Worm (Caenorhabditis elegans) whole organism, L1 larva: ENCODE data around the gene frpr-14.

Source experiments
- C16A3.4 ChIP-seq: fragments of 150-350 bp; optimal IDR thresholded peaks from 2 replicates; lab custom pipeline; 2014; ENCODE audit warnings: missing biosample characterization, missing genetic modification characterization
- C34B4.2 ChIP-seq: sonication (generic microtip); optimal IDR thresholded peaks from 2 replicates; lab custom pipeline; 2017; ENCODE audit warnings: mild to moderate bottlenecking, missing genetic modification characterization, missing compliant biosample characterization
- F16B12.6 ChIP-seq: fragments of 150-350 bp; optimal IDR thresholded peaks from 2 replicates; lab custom pipeline; 2014; ENCODE audit warnings: missing biosample characterization, missing genetic modification characterization
- Y116A8C.19 ChIP-seq: sonication (generic microtip); optimal IDR thresholded peaks from 2 replicates; lab custom pipeline; 2016; ENCODE audit warnings: missing compliant biosample characterization, missing genetic modification characterization, borderline replicate concordance
- aha-1 ChIP-seq: fragments of 150-350 bp; optimal IDR thresholded peaks from 2 replicates; lab custom pipeline; 2014; ENCODE audit warnings: missing biosample characterization, missing genetic modification characterization
- ceh-82 ChIP-seq, 3 experiments: fragments of 150-350 bp in 1 of 3; sonication (generic microtip) in 2 of 3; optimal IDR thresholded peaks; 2 replicates each; lab custom pipeline; 2014 to 2017; ENCODE audit warnings: missing biosample characterization in 3 of 3, missing genetic modification characterization in 3 of 3
- ceh-88 ChIP-seq: fragments of 200-800 bp; sonication (Bioruptor generic); IDR thresholded peaks from 2 replicates; pipeline ENCODE4 v1.3.6; 2022; ENCODE audit warnings: missing genetic modification characterization, missing compliant biosample characterization
- ceh-90 ChIP-seq: sonication (generic microtip); optimal IDR thresholded peaks from 2 replicates; lab custom pipeline; 2016; ENCODE audit warnings: missing genetic modification characterization, missing compliant biosample characterization
- dpl-1 ChIP-seq, 3 experiments: fragments of 150-350 bp in 2 of 3; sonication (generic microtip) in 1 of 3; optimal IDR thresholded peaks; 2 replicates each; lab custom pipeline; 2014 to 2017; ENCODE audit warnings: missing biosample characterization in 3 of 3, missing genetic modification characterization in 3 of 3, missing genetic modification reagents in 3 of 3
- dsc-1 ChIP-seq: sonication (generic microtip); optimal IDR thresholded peaks from 2 replicates; lab custom pipeline; 2016; ENCODE audit warnings: mild to moderate bottlenecking, missing genetic modification characterization, missing compliant biosample characterization
- efl-1 ChIP-seq, 4 experiments: fragments of 150-350 bp; optimal IDR thresholded peaks in 3 of 4; peaks in 1 of 4; 1 replicate in 1 of 4; 2 replicates in 3 of 4; lab custom pipeline; 2014; ENCODE audit warnings: missing biosample characterization in 2 of 4, missing genetic modification characterization in 2 of 4, missing genetic modification reagents in 2 of 4
- efl-3 ChIP-seq: fragments of 200-800 bp; sonication (Bioruptor generic); optimal IDR thresholded peaks from 2 replicates; lab custom pipeline; 2018; ENCODE audit warnings: mild to moderate bottlenecking, missing genetic modification characterization, missing compliant biosample characterization
- ets-5 ChIP-seq: fragments of 200-800 bp; sonication (Bioruptor generic); IDR thresholded peaks from 2 replicates; pipeline ENCODE4 v1.3.6; 2022; ENCODE audit warnings: missing genetic modification characterization, missing compliant biosample characterization
- fkh-10 ChIP-seq: sonication (generic microtip); optimal IDR thresholded peaks from 2 replicates; lab custom pipeline; 2017; ENCODE audit warnings: missing biosample characterization, missing genetic modification reagents, missing genetic modification characterization
- fkh-8 ChIP-seq: sonication (generic microtip); optimal IDR thresholded peaks from 2 replicates; lab custom pipeline; 2016; ENCODE audit warnings: mild to moderate bottlenecking, missing genetic modification characterization, missing compliant biosample characterization
- grh-1 ChIP-seq: fragments of 200-800 bp; sonication (Bioruptor generic); IDR thresholded peaks from 2 replicates; pipeline ENCODE4 v1.3.6; 2022; ENCODE audit warnings: missing genetic modification reagents, missing genetic modification characterization, missing compliant biosample characterization
- hlh-17 ChIP-seq: fragments of 200-800 bp; sonication (Bioruptor generic); optimal IDR thresholded peaks from 2 replicates; lab custom pipeline; 2018; ENCODE audit warnings: missing genetic modification characterization, mild to moderate bottlenecking, missing compliant biosample characterization, moderate library complexity, borderline replicate concordance
- hpl-2 ChIP-seq: fragments of 150-350 bp; optimal IDR thresholded peaks from 2 replicates; lab custom pipeline; 2014; ENCODE audit warnings: missing biosample characterization, missing genetic modification reagents, missing genetic modification characterization
- irx-1 ChIP-seq: sonication (generic microtip); optimal IDR thresholded peaks from 2 replicates; lab custom pipeline; 2016; ENCODE audit warnings: missing genetic modification characterization, missing compliant biosample characterization
- lin-14 ChIP-seq: fragments of 200-800 bp; sonication (Bioruptor generic); optimal IDR thresholded peaks from 2 replicates; lab custom pipeline; 2018; ENCODE audit warnings: mild to moderate bottlenecking, missing genetic modification characterization, moderate library complexity, missing compliant biosample characterization
- lin-15B ChIP-seq: fragments of 150-350 bp; sonication (generic microtip); optimal IDR thresholded peaks from 3 replicates; lab custom pipeline; 2014; ENCODE audit warnings: missing biosample characterization, missing genetic modification characterization
- lin-35 ChIP-seq, 2 experiments: fragments of 150-350 bp; optimal IDR thresholded peaks; 2 replicates each; lab custom pipeline; 2014; ENCODE audit warnings: missing biosample characterization in 2 of 2, missing genetic modification characterization in 2 of 2, missing genetic modification reagents in 2 of 2
- lin-39 ChIP-seq: fragments of 150-350 bp; optimal IDR thresholded peaks from 2 replicates; lab custom pipeline; 2014; ENCODE audit warnings: missing biosample characterization, missing genetic modification reagents, missing genetic modification characterization
- mdl-1 ChIP-seq, 2 experiments: fragments of 150-350 bp; optimal IDR thresholded peaks; 2 replicates each; lab custom pipeline; 2014 to 2017; ENCODE audit warnings: missing biosample characterization in 2 of 2, missing genetic modification characterization in 2 of 2, inconsistent platforms in 1 of 2
- nhr-11 ChIP-seq: fragments of 150-350 bp; optimal IDR thresholded peaks from 2 replicates; lab custom pipeline; 2014; ENCODE audit warnings: missing biosample characterization, missing genetic modification characterization
- nhr-71 ChIP-seq: sonication (generic microtip); optimal IDR thresholded peaks from 2 replicates; lab custom pipeline; 2016; ENCODE audit warnings: mild to moderate bottlenecking, missing genetic modification characterization, moderate library complexity, missing compliant biosample characterization
- nhr-84 ChIP-seq: sonication (generic microtip); optimal IDR thresholded peaks from 2 replicates; lab custom pipeline; 2017; ENCODE audit warnings: missing biosample characterization, missing genetic modification characterization
- pax-3 ChIP-seq: fragments of 200-800 bp; sonication (Bioruptor generic); optimal IDR thresholded peaks from 2 replicates; lab custom pipeline; 2018; ENCODE audit warnings: mild to moderate bottlenecking, missing genetic modification characterization, moderate library complexity, missing compliant biosample characterization
- pqm-1 ChIP-seq: sonication (generic microtip); optimal IDR thresholded peaks from 3 replicates; lab custom pipeline; 2017; ENCODE audit warnings: missing biosample characterization, missing genetic modification characterization
- skn-1 ChIP-seq: fragments of 150-350 bp; optimal IDR thresholded peaks from 2 replicates; lab custom pipeline; 2014; ENCODE audit warnings: missing biosample characterization, missing genetic modification characterization
- snpc-4 ChIP-seq: fragments of 150-350 bp; optimal IDR thresholded peaks from 2 replicates; lab custom pipeline; 2014; ENCODE audit warnings: missing biosample characterization, missing genetic modification characterization
- sptf-1 ChIP-seq: fragments of 150-350 bp; optimal IDR thresholded peaks from 2 replicates; lab custom pipeline; 2014; ENCODE audit warnings: missing biosample characterization, missing genetic modification characterization
- zip-4 ChIP-seq: fragments of 200-800 bp; sonication (Bioruptor generic); optimal IDR thresholded peaks from 2 replicates; lab custom pipeline; 2018; ENCODE audit warnings: mild to moderate bottlenecking, missing genetic modification characterization, moderate library complexity, missing compliant biosample characterization
- ztf-4 ChIP-seq: fragments of 150-350 bp; optimal IDR thresholded peaks from 2 replicates; lab custom pipeline; 2014; ENCODE audit warnings: missing biosample characterization, missing genetic modification characterization

frpr-14 gene

DNA sequence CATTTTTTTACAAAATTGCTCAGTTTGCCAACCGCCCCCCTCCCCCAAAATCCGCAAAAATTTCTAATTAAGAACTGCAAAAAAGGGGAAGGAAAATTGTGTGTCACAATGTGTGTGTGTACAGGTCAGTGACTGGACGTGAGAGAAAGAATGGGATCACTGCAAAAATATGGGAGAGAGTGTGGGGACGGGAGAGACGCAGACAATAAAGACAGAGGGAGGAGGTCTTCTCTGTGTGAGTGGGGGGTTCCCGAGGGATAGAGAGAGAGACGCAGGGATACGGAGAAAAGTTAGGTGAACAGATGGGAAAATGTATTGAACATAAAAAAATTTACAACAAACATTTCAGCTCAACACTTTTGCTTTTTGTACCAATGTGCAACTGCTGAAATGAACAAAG lies 24.8 kb upstream of the frpr-14 start (continued):
- TF ChIP-seq C34B4.2 (tag; lab: Kevin White, UChicago) = no peak

DNA sequence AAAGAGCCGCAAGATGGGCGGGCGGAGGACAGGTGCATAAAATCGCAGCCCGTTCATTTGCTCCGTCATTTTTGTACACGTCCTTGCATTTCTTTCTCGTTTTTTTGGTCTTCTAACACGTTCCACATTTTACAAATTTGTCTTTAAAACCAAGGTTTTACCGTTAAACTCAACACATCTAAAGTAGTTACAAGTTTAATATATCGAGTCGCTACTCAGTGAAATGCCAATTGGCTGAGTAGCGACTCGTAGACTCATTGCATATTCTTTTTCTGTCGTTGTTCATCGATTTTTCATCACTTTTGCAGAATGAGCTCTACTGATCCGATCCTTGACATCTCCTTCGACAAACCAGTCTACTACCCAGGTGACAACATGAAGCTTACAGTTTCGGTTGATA lies 23.6 kb upstream of the frpr-14 start, which contains the start of gene arrd-1:
TSS of gene arrd-1 (plus strand) at position 301 of the 400 bp plus-strand sequence.
- TF ChIP-seq Y116A8C.19 (no peak), efl-1 (optimal IDR thresholded peaks at IDR 0.05; lab: Kevin White, UChicago) (no peak), efl-1 (GFP tag; optimal IDR thresholded peaks at IDR 0.05 in 1 of 2; lab: Kevin White, UChicago) (peak in 1 of 2 experiments; percentile 3), hpl-2 (GFP tag; lab: Kevin White, UChicago) (no peak), zip-4 (GFP tag; lab: Kevin White, UChicago) (no peak)

ce11 chrII:627913-628312 lies 22.8 kb upstream of the frpr-14 start:
- TF ChIP-seq dsc-1 (tag; lab: Kevin White, UChicago) = no peak

DNA sequence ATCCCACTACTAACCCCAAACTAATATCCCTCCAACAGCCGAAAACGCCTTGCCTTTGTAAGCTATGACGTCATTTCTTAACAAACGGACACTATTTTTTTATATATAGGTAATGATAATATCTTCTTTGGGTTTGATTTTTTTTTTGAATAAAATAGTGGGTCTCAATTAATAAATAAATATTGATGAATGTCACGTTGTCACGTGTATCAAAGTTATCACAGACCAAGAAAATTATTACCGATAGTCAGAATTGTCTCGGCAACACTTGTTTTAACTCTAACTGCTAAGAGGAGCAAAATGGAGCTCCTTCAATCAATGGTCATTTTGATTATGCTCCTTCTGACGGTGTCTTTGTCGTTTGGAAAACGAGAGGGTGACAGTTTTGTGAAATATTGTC lies 16.8 kb upstream of the frpr-14 start, which contains the start of gene T04B8.1:
TSS of gene T04B8.1 (plus strand) at position 301 of the 400 bp plus-strand sequence.
- TF ChIP-seq F16B12.6 (tag; lab: Kevin White, UChicago) = no peak
- TF ChIP-seq skn-1 (tag; lab: Kevin White, UChicago) = no peak
- TF ChIP-seq lin-39 (tag; lab: Kevin White, UChicago) = no peak
- no peak for TF ChIP-seq efl-1 (optimal IDR thresholded peaks at IDR 0.05; lab: Kevin White, UChicago)
- no peak for TF ChIP-seq efl-1 (GFP tag; optimal IDR thresholded peaks at IDR 0.05 in 1 of 2; lab: Kevin White, UChicago)
- no peak for TF ChIP-seq aha-1 (tag; lab: Kevin White, UChicago)
- no peak for TF ChIP-seq snpc-4 (tag; lab: Kevin White, UChicago)
- TF ChIP-seq fkh-10 (GFP tag; lab: Kevin White, UChicago) = no peak
- TF ChIP-seq ceh-88 (GFP tag; lab: Robert Waterston, UW) = no peak
- TF ChIP-seq pqm-1 (tag; lab: Kevin White, UChicago) = no peak
- TF ChIP-seq ceh-82 (tag; optimal IDR thresholded peaks at IDR 0.05; lab: Kevin White, UChicago) = no peak
- TF ChIP-seq efl-3 (GFP tag; lab: Kevin White, UChicago) = no peak
- TF ChIP-seq ets-5 (GFP tag; lab: Robert Waterston, UW) = no peak
- TF ChIP-seq hlh-17 = no peak
- no peak for TF ChIP-seq grh-1 (GFP tag; lab: Robert Waterston, UW)
- no peak for TF ChIP-seq dsc-1 (tag; lab: Kevin White, UChicago)
- no peak for TF ChIP-seq nhr-11 (tag; lab: Kevin White, UChicago)

- TF ChIP-seq sptf-1 (tag; lab: Kevin White, UChicago) = no peak
- no peak for TF ChIP-seq pax-3 (tag; lab: Kevin White, UChicago)
- no peak for TF ChIP-seq ztf-4 (tag; lab: Kevin White, UChicago)
- no peak for TF ChIP-seq dpl-1 (GFP tag; optimal IDR thresholded peaks at IDR 0.05; lab: Kevin White, UChicago)
- no peak for TF ChIP-seq nhr-71
- no peak for TF ChIP-seq F16B12.6 (tag; lab: Kevin White, UChicago)
- TF ChIP-seq ceh-90 (tag; lab: Kevin White, UChicago) = no peak
- TF ChIP-seq lin-15B (tag; lab: Kevin White, UChicago) = no peak
- no peak for TF ChIP-seq C16A3.4 (tag; lab: Kevin White, UChicago)
- TF ChIP-seq grh-1 (GFP tag; lab: Robert Waterston, UW) = no peak
- no peak for TF ChIP-seq mdl-1 (tag; optimal IDR thresholded peaks at IDR 0.05; lab: Kevin White, UChicago)
- no peak for TF ChIP-seq lin-35 (GFP tag; optimal IDR thresholded peaks at IDR 0.05; lab: Kevin White, UChicago)
- no peak for TF ChIP-seq lin-14 (GFP tag; lab: Kevin White, UChicago)
- TF ChIP-seq irx-1 = no peak
- no peak for TF ChIP-seq nhr-84 (tag; lab: Kevin White, UChicago)
- no peak for TF ChIP-seq C34B4.2 (tag; lab: Kevin White, UChicago)
- TF ChIP-seq fkh-8 = no peak
- no peak for TF ChIP-seq fkh-10 (GFP tag; lab: Kevin White, UChicago)
Observed at ce11 chrII:639467-639866, 11.3 kb upstream of the frpr-14 start, which contains the start of gene K07E8.6. K07E8.6 (minus strand) TSS chrII:639567.
